Fruit fly (Drosophila melanogaster) whole organism, embryonic: Measurements from ENCODE around the gene Tre1.

Experiments
- Atf3 ChIP-seq: fragments of 200-800 bp; sonication (Bioruptor generic); optimal IDR thresholded peaks from 3 replicates; lab custom pipeline; 2016; ENCODE audit warnings: missing biosample characterization, missing genetic modification characterization
- CG10274 ChIP-seq: fragments of 200-800 bp; sonication (Bioruptor generic); optimal IDR thresholded peaks from 3 replicates; lab custom pipeline; 2017; ENCODE audit warnings: missing biosample characterization, mild to moderate bottlenecking, missing genetic modification characterization
- CG10431 ChIP-seq: fragments of 200-800 bp; sonication (Bioruptor generic); optimal IDR thresholded peaks from 3 replicates; lab custom pipeline; 2018; ENCODE audit warnings: missing biosample characterization, mild to moderate bottlenecking, missing genetic modification characterization
- CG12942 ChIP-seq: fragments of 200-800 bp; sonication (Bioruptor generic); optimal IDR thresholded peaks from 3 replicates; lab custom pipeline; 2016; ENCODE audit warnings: missing biosample characterization, missing genetic modification characterization
- CG15073 ChIP-seq: fragments of 200-800 bp; sonication (Bioruptor generic); optimal IDR thresholded peaks from 2 replicates; lab custom pipeline; 2016; ENCODE audit warnings: missing biosample characterization, missing genetic modification characterization
- CG15696 ChIP-seq: fragments of 200-800 bp; sonication (Bioruptor generic); optimal IDR thresholded peaks from 2 replicates; lab custom pipeline; 2019; ENCODE audit warnings: missing biosample characterization, mild to moderate bottlenecking, missing genetic modification characterization, moderate library complexity
- CG17328 ChIP-seq: fragments of 200-800 bp; sonication (Bioruptor generic); IDR thresholded peaks from 2 replicates; pipeline ENCODE4 v1.3.6; 2022; ENCODE audit warnings: missing biosample characterization, missing genetic modification characterization
- CG18476 ChIP-seq: fragments of 200-800 bp; sonication (Bioruptor generic); optimal IDR thresholded peaks from 2 replicates; lab custom pipeline; 2016; ENCODE audit warnings: missing biosample characterization, mild to moderate bottlenecking, missing genetic modification characterization
- CG2889 ChIP-seq: fragments of 200-800 bp; sonication (Bioruptor generic); IDR thresholded peaks from 3 replicates; pipeline ENCODE4 v1.3.6; 2022; ENCODE audit warnings: missing biosample characterization, missing genetic modification characterization
- CG34224 ChIP-seq: fragments of 200-800 bp; sonication (Bioruptor generic); IDR thresholded peaks from 3 replicates; pipeline ENCODE4 v1.3.6; 2022; ENCODE audit warnings: missing biosample characterization, missing genetic modification characterization; ENCODE audit not compliant: partially characterized antibody
- CG34422 ChIP-seq: fragments of 200-800 bp; sonication (Bioruptor generic); IDR thresholded peaks from 3 replicates; pipeline ENCODE4 v1.3.6; 2022; ENCODE audit warnings: missing biosample characterization, missing genetic modification characterization
- CG4854 ChIP-seq: fragments of 200-800 bp; sonication (Bioruptor generic); optimal IDR thresholded peaks from 2 replicates; lab custom pipeline; 2016; ENCODE audit warnings: missing biosample characterization, missing genetic modification characterization, inconsistent platforms
- CG5180 ChIP-seq: fragments of 200-800 bp; sonication (Bioruptor generic); optimal IDR thresholded peaks from 3 replicates; lab custom pipeline; 2017; ENCODE audit warnings: missing biosample characterization, missing genetic modification characterization, mild to moderate bottlenecking, moderate library complexity, missing genetic modification reagents
- CG6791 ChIP-seq: fragments of 200-800 bp; sonication (Bioruptor generic); IDR thresholded peaks from 3 replicates; pipeline ENCODE4 v1.3.6; 2022; ENCODE audit warnings: missing biosample characterization, missing genetic modification characterization; ENCODE audit not compliant: partially characterized antibody
- CG7271 ChIP-seq: fragments of 200-800 bp; sonication (Bioruptor generic); optimal IDR thresholded peaks from 2 replicates; lab custom pipeline; 2018; ENCODE audit warnings: missing biosample characterization, mild to moderate bottlenecking, missing genetic modification characterization, moderate library complexity
- CG7963 ChIP-seq: fragments of 200-800 bp; sonication (Bioruptor generic); IDR thresholded peaks from 3 replicates; pipeline ENCODE4 v1.3.6; 2022; ENCODE audit warnings: missing biosample characterization, missing genetic modification characterization; ENCODE audit not compliant: partially characterized antibody
- CG9932 ChIP-seq: fragments of 200-800 bp; sonication (Bioruptor generic); IDR thresholded peaks from 2 replicates; pipeline ENCODE4 v1.3.6; 2022; ENCODE audit warnings: missing biosample characterization, missing genetic modification characterization
- Drgx ChIP-seq: fragments of 200-800 bp; sonication (Bioruptor generic); IDR thresholded peaks from 2 replicates; pipeline ENCODE4 v1.3.6; 2022; ENCODE audit warnings: missing biosample characterization, missing genetic modification characterization
- E2f2 ChIP-seq: fragments of 200-800 bp; sonication (Bioruptor generic); IDR thresholded peaks from 2 replicates; pipeline ENCODE4 v1.3.6; 2022; ENCODE audit warnings: missing biosample characterization, missing genetic modification characterization
- Fer1 ChIP-seq: fragments of 200-800 bp; sonication (Bioruptor generic); optimal IDR thresholded peaks from 2 replicates; lab custom pipeline; 2017; ENCODE audit warnings: missing biosample characterization, mild to moderate bottlenecking, missing genetic modification characterization
- HLH54F ChIP-seq: fragments of 200-800 bp; sonication (Bioruptor generic); optimal IDR thresholded peaks from 3 replicates; lab custom pipeline; 2016; ENCODE audit warnings: missing biosample characterization, missing genetic modification characterization
- Hr51 ChIP-seq, 2 experiments: fragments of 200-800 bp; sonication (Bioruptor generic); optimal IDR thresholded peaks; 2 replicates in 1 of 2; 3 replicates in 1 of 2; lab custom pipeline; 2016 to 2018; ENCODE audit warnings: missing biosample characterization in 2 of 2, missing genetic modification characterization in 2 of 2, mild to moderate bottlenecking in 1 of 2, moderate library complexity in 1 of 2
- Scr ChIP-seq: fragments of 200-800 bp; sonication (Bioruptor generic); IDR thresholded peaks from 2 replicates; pipeline ENCODE4 v1.3.6; 2022; ENCODE audit warnings: missing biosample characterization, missing genetic modification characterization; ENCODE audit not compliant: partially characterized antibody
- Sox100B ChIP-seq: fragments of 200-800 bp; sonication (Bioruptor generic); optimal IDR thresholded peaks from 3 replicates; lab custom pipeline; 2018; ENCODE audit warnings: missing biosample characterization, mild to moderate bottlenecking, missing genetic modification characterization
- Taf1 ChIP-seq: fragments of 200-800 bp; sonication (Bioruptor generic); IDR thresholded peaks from 2 replicates; pipeline ENCODE4 v1.3.6; 2022; ENCODE audit warnings: missing biosample characterization, missing genetic modification characterization
- aop ChIP-seq: fragments of 200-800 bp; sonication (Bioruptor generic); IDR thresholded peaks from 2 replicates; pipeline ENCODE4 v1.3.6; 2022; ENCODE audit warnings: missing biosample characterization, missing genetic modification characterization
- cato ChIP-seq: fragments of 200-800 bp; sonication (Bioruptor generic); optimal IDR thresholded peaks from 2 replicates; lab custom pipeline; 2016; ENCODE audit warnings: missing biosample characterization, missing genetic modification characterization, borderline replicate concordance
- crol ChIP-seq: fragments of 200-800 bp; sonication (Bioruptor generic); IDR thresholded peaks from 2 replicates; pipeline ENCODE4 v1.3.6; 2022; ENCODE audit warnings: missing biosample characterization, missing genetic modification characterization
- da ChIP-seq: fragments of 200-800 bp; sonication (Bioruptor generic); optimal IDR thresholded peaks from 2 replicates; lab custom pipeline; 2016; ENCODE audit warnings: missing biosample characterization, missing genetic modification characterization
- disco-r ChIP-seq: fragments of 200-800 bp; sonication (Bioruptor generic); optimal IDR thresholded peaks from 2 replicates; lab custom pipeline; 2016; ENCODE audit warnings: missing biosample characterization, missing genetic modification characterization
- eve ChIP-seq, 2 experiments: fragments of >200 bp; optimal IDR thresholded peaks; 2 replicates each; lab custom pipeline; 2017; ENCODE audit warnings: missing biosample characterization in 2 of 2, missing genetic modification characterization in 2 of 2
- ewg ChIP-seq: fragments of 200-800 bp; sonication (Bioruptor generic); optimal IDR thresholded peaks from 3 replicates; lab custom pipeline; 2017; ENCODE audit warnings: mild to moderate bottlenecking, missing biosample characterization, missing genetic modification reagents, missing genetic modification characterization
- exex ChIP-seq: fragments of 200-800 bp; sonication (Bioruptor generic); optimal IDR thresholded peaks from 4 replicates; lab custom pipeline; 2018; ENCODE audit warnings: missing biosample characterization, mild to moderate bottlenecking, missing genetic modification characterization, moderate library complexity
- gem ChIP-seq: fragments of 200-800 bp; sonication (Bioruptor generic); optimal IDR thresholded peaks from 2 replicates; lab custom pipeline; 2019; ENCODE audit warnings: missing biosample characterization, mild to moderate bottlenecking, missing genetic modification characterization, moderate library complexity
- insv ChIP-seq, 2 experiments: fragments of 200-800 bp; sonication (Bioruptor generic); optimal IDR thresholded peaks; 3 replicates each; lab custom pipeline; 2016 to 2018; ENCODE audit warnings: missing biosample characterization in 2 of 2, missing genetic modification characterization in 2 of 2
- kni ChIP-seq: fragments of 200-800 bp; sonication (Bioruptor generic); optimal IDR thresholded peaks from 3 replicates; lab custom pipeline; 2017; ENCODE audit warnings: mild to moderate bottlenecking, missing biosample characterization, missing genetic modification reagents, missing genetic modification characterization
- lbe ChIP-seq: fragments of 200-800 bp; sonication (Bioruptor generic); optimal IDR thresholded peaks from 2 replicates; lab custom pipeline; 2016; ENCODE audit warnings: missing biosample characterization, mild to moderate bottlenecking, missing genetic modification characterization
- mam ChIP-seq: fragments of 200-800 bp; sonication (Bioruptor generic); optimal IDR thresholded peaks from 3 replicates; lab custom pipeline; 2016; ENCODE audit warnings: missing biosample characterization, missing genetic modification characterization
- odd ChIP-seq: fragments of 200-800 bp; sonication (Bioruptor generic); optimal IDR thresholded peaks from 2 replicates; lab custom pipeline; 2017; ENCODE audit warnings: missing biosample characterization, mild to moderate bottlenecking, missing genetic modification characterization
- phol ChIP-seq: fragments of 200-800 bp; sonication (Bioruptor generic); optimal IDR thresholded peaks from 3 replicates; lab custom pipeline; 2018; ENCODE audit warnings: missing biosample characterization, mild to moderate bottlenecking, missing genetic modification characterization, moderate library complexity
- pita ChIP-seq: fragments of 200-800 bp; sonication (Bioruptor generic); optimal IDR thresholded peaks from 2 replicates; lab custom pipeline; 2017; ENCODE audit warnings: missing biosample characterization, mild to moderate bottlenecking, missing genetic modification characterization
- schlank ChIP-seq: fragments of 200-800 bp; sonication (Bioruptor generic); optimal IDR thresholded peaks from 2 replicates; lab custom pipeline; 2018; ENCODE audit warnings: missing biosample characterization, mild to moderate bottlenecking, missing genetic modification characterization
- scrt ChIP-seq: fragments of 200-800 bp; sonication (Bioruptor generic); optimal IDR thresholded peaks from 2 replicates; lab custom pipeline; 2018; ENCODE audit warnings: missing biosample characterization, mild to moderate bottlenecking, missing genetic modification characterization, moderate library complexity
- shn ChIP-seq: fragments of 200-800 bp; sonication (Bioruptor generic); optimal IDR thresholded peaks from 3 replicates; lab custom pipeline; 2016; ENCODE audit warnings: missing biosample characterization, missing genetic modification characterization
- tin ChIP-seq: fragments of 200-800 bp; sonication (Bioruptor generic); optimal IDR thresholded peaks from 3 replicates; lab custom pipeline; 2016; ENCODE audit warnings: missing biosample characterization, missing genetic modification characterization
- trh ChIP-seq: fragments of 200-800 bp; sonication (Bioruptor generic); optimal IDR thresholded peaks from 2 replicates; lab custom pipeline; 2016; ENCODE audit warnings: missing biosample characterization, missing genetic modification characterization
- tx ChIP-seq: fragments of 200-800 bp; sonication (Bioruptor generic); optimal IDR thresholded peaks from 2 replicates; lab custom pipeline; 2016; ENCODE audit warnings: missing biosample characterization, missing genetic modification characterization
- vnd ChIP-seq: fragments of 200-800 bp; sonication (Bioruptor generic); IDR thresholded peaks from 3 replicates; pipeline ENCODE4 v1.3.6; 2022; ENCODE audit warnings: missing biosample characterization, missing genetic modification characterization; ENCODE audit not compliant: partially characterized antibody
- wek ChIP-seq: fragments of 200-800 bp; sonication (Bioruptor generic); optimal IDR thresholded peaks from 3 replicates; lab custom pipeline; 2018; ENCODE audit warnings: missing biosample characterization, mild to moderate bottlenecking, missing genetic modification characterization, moderate library complexity
- wor ChIP-seq: fragments of 200-800 bp; sonication (Bioruptor generic); IDR thresholded peaks from 2 replicates; pipeline ENCODE4 v1.3.6; 2022; ENCODE audit warnings: missing biosample characterization, missing genetic modification characterization

Tre1 gene

dm6 chrX:5724744-5725185 lies 45.0 kb upstream of the Tre1 start:
- TF ChIP-seq CG7963 (GFP tag; lab: Robert Waterston, UW) = no peak
- TF ChIP-seq E2f2 (GFP tag; lab: Robert Waterston, UW) = no peak
- TF ChIP-seq CG5180 (GFP tag; lab: Kevin White, UChicago) = peak; percentile 9
- peak; percentile 94 for TF ChIP-seq Drgx (GFP tag; lab: Robert Waterston, UW)
- TF ChIP-seq aop = no peak
- peak; percentile 15 for TF ChIP-seq disco-r (GFP tag; lab: Kevin White, UChicago)
- TF ChIP-seq kni (GFP tag; lab: Kevin White, UChicago) = no peak
- TF ChIP-seq exex (tag; lab: Kevin White, UChicago) = no peak
- no peak for TF ChIP-seq trh (GFP tag; lab: Kevin White, UChicago)
- TF ChIP-seq wek = peak; percentile 60
- TF ChIP-seq Taf1 (GFP tag; lab: Robert Waterston, UW) = no peak
- TF ChIP-seq CG9932 (GFP tag; lab: Robert Waterston, UW) = 0 out of 2 replicates have a peak, but pooled peaks have one; percentile 20
- TF ChIP-seq mam = peak; percentile 49
- no peak for TF ChIP-seq CG6791 (GFP tag; lab: Robert Waterston, UW)
- no peak for TF ChIP-seq odd (GFP tag; lab: Kevin White, UChicago)
- TF ChIP-seq ewg (GFP tag; lab: Kevin White, UChicago) = peak; percentile 54
- TF ChIP-seq vnd (GFP tag; lab: Robert Waterston, UW) = no peak
- no peak for TF ChIP-seq CG18476 (GFP tag; lab: Kevin White, UChicago)
- peak; percentile 24 for TF ChIP-seq CG7271 (tag; lab: Kevin White, UChicago)
- TF ChIP-seq Hr51 (GFP tag; optimal IDR thresholded peaks at IDR 0.05; lab: Kevin White, UChicago) = peak; percentile 33 to 38
- no peak for TF ChIP-seq lbe (GFP tag; lab: Kevin White, UChicago)
- no peak; the same call in none of the 2 replicates for TF ChIP-seq CG17328 (GFP tag; lab: Robert Waterston, UW)
- peak; percentile 67 for TF ChIP-seq gem
- peak; percentile 46 for TF ChIP-seq phol (tag; lab: Kevin White, UChicago)
- no peak for TF ChIP-seq CG34224
- TF ChIP-seq tx = peak; percentile 24
- peak in 1 of 2 experiments; percentile 42 for TF ChIP-seq eve (GFP tag; optimal IDR thresholded peaks at IDR 0.05; lab: Kevin White, UChicago)
- TF ChIP-seq Fer1 (GFP tag; lab: Kevin White, UChicago) = no peak
- TF ChIP-seq crol (GFP tag; lab: Robert Waterston, UW) = no peak
- TF ChIP-seq Scr = no peak
- TF ChIP-seq insv (GFP tag; optimal IDR thresholded peaks at IDR 0.05; lab: Kevin White, UChicago) = no peak
- no peak for TF ChIP-seq Atf3
- no peak for TF ChIP-seq da (GFP tag; lab: Kevin White, UChicago)
- TF ChIP-seq schlank = no peak
- peak; percentile 24; the same call in 1 of the 3 replicates for TF ChIP-seq CG34422 (GFP tag; lab: Robert Waterston, UW)
- TF ChIP-seq CG2889 (GFP tag; lab: Robert Waterston, UW) = 0 out of 3 replicates have a peak, but pooled peaks have one; percentile 46
- no peak for TF ChIP-seq CG10431 (GFP tag; lab: Kevin White, UChicago)
- TF ChIP-seq pita (GFP tag; lab: Kevin White, UChicago) = no peak
- peak; percentile 67 for TF ChIP-seq CG15696 (tag; lab: Kevin White, UChicago)
- no peak for TF ChIP-seq CG12942
- peak; percentile 64 for TF ChIP-seq wor (GFP tag; lab: Robert Waterston, UW)
- peak; percentile 36 for TF ChIP-seq tin
- peak; percentile 20 for TF ChIP-seq cato
- TF ChIP-seq HLH54F (GFP tag; lab: Kevin White, UChicago) = peak; percentile 30
- no peak for TF ChIP-seq scrt (GFP tag; lab: Kevin White, UChicago)
- TF ChIP-seq Sox100B (GFP tag; lab: Kevin White, UChicago) = peak; percentile 56
- TF ChIP-seq shn = peak; percentile 18
- TF ChIP-seq CG15073 (GFP tag; lab: Kevin White, UChicago) = no peak
- TF ChIP-seq CG10274 = peak; percentile 6
- no peak for TF ChIP-seq CG4854
